Worm (Caenorhabditis elegans): ENCODE results near the gene nspe-8.

ce11 chrII:12630888-12631287 is 9.1 kb upstream of the nspe-8 start, which contains the start of gene Y38E10A.34:
- TF ChIP-seq pha-4 (tag; optimal IDR thresholded peaks at IDR 0.05) (no peak), B0035.1 (tag; optimal IDR thresholded peaks at IDR 0.05) (no peak), rpc-1 (optimal IDR thresholded peaks at IDR 0.05) (no peak), rpc-1 (tag; optimal IDR thresholded peaks at IDR 0.05) (no peak), him-1 (tag; optimal IDR thresholded peaks at IDR 0.05) (no peak)

Measured in whole organism, young adult.